Fruit fly (Drosophila melanogaster) whole organism, prepupa: ENCODE measurements around the gene Cep97.

Experiments
- CG10631 ChIP-seq: fragments of 200-800 bp; sonication (Bioruptor generic); optimal IDR thresholded peaks from 2 replicates; lab custom pipeline; 2016; ENCODE audit warnings: missing biosample characterization, missing genetic modification characterization
- CG10669 ChIP-seq: fragments of 200-800 bp; sonication (Bioruptor generic); optimal IDR thresholded peaks from 3 replicates; lab custom pipeline; 2018; ENCODE audit warnings: missing biosample characterization, mild to moderate bottlenecking, missing genetic modification characterization, moderate library complexity
- CG11762 ChIP-seq: fragments of 200-800 bp; sonication (Bioruptor generic); optimal IDR thresholded peaks from 3 replicates; lab custom pipeline; 2016; ENCODE audit warnings: missing biosample characterization, missing genetic modification characterization; ENCODE audit not compliant: insufficient read depth
- CG11902 ChIP-seq: fragments of 200-800 bp; sonication (Bioruptor generic); optimal IDR thresholded peaks from 3 replicates; lab custom pipeline; 2016; ENCODE audit warnings: missing biosample characterization, missing genetic modification characterization
- CG15336 ChIP-seq: fragments of 200-800 bp; sonication (Bioruptor generic); IDR thresholded peaks from 2 replicates; pipeline ENCODE4 v1.3.6; 2022; ENCODE audit warnings: missing biosample characterization, missing genetic modification characterization
- CG1621 ChIP-seq: fragments of 200-800 bp; sonication (Bioruptor generic); optimal IDR thresholded peaks from 3 replicates; lab custom pipeline; 2018; ENCODE audit warnings: missing biosample characterization, mild to moderate bottlenecking, missing genetic modification characterization
- CG16779 ChIP-seq: fragments of 200-800 bp; sonication (Bioruptor generic); optimal IDR thresholded peaks from 3 replicates; lab custom pipeline; 2017; ENCODE audit warnings: missing biosample characterization, mild to moderate bottlenecking, missing genetic modification characterization
- CG31627 ChIP-seq: fragments of 200-800 bp; sonication (Bioruptor generic); optimal IDR thresholded peaks from 3 replicates; lab custom pipeline; 2016; ENCODE audit warnings: missing biosample characterization, missing genetic modification characterization
- CG32006 ChIP-seq: fragments of 200-800 bp; sonication (Bioruptor generic); optimal IDR thresholded peaks from 3 replicates; lab custom pipeline; 2017; ENCODE audit warnings: missing biosample characterization, mild to moderate bottlenecking, missing genetic modification characterization
- CG34406 ChIP-seq: fragments of 200-800 bp; sonication (Bioruptor generic); optimal IDR thresholded peaks from 3 replicates; lab custom pipeline; 2016; ENCODE audit warnings: missing biosample characterization, missing genetic modification characterization
- CG3919 ChIP-seq: fragments of 200-800 bp; sonication (Bioruptor generic); optimal IDR thresholded peaks from 3 replicates; lab custom pipeline; 2016; ENCODE audit warnings: missing biosample characterization, missing genetic modification characterization
- CG4318 ChIP-seq: fragments of 200-800 bp; sonication (Bioruptor generic); optimal IDR thresholded peaks from 3 replicates; lab custom pipeline; 2017; ENCODE audit warnings: missing biosample characterization, mild to moderate bottlenecking, missing genetic modification characterization
- CG6276 ChIP-seq: fragments of 200-800 bp; sonication (Bioruptor generic); optimal IDR thresholded peaks from 2 replicates; lab custom pipeline; 2017; ENCODE audit warnings: missing biosample characterization, mild to moderate bottlenecking, missing genetic modification characterization
- CG6854 ChIP-seq: fragments of 200-800 bp; sonication (Bioruptor generic); optimal IDR thresholded peaks from 2 replicates; lab custom pipeline; 2017; ENCODE audit warnings: missing biosample characterization, mild to moderate bottlenecking, missing genetic modification characterization
- CG7368 ChIP-seq: fragments of 200-800 bp; sonication (Bioruptor generic); optimal IDR thresholded peaks from 3 replicates; lab custom pipeline; 2016; ENCODE audit warnings: missing biosample characterization, missing genetic modification characterization
- CG8119 ChIP-seq: fragments of 200-800 bp; sonication (Bioruptor generic); IDR thresholded peaks from 3 replicates; pipeline ENCODE4 v1.3.6; 2022; ENCODE audit warnings: missing biosample characterization, missing genetic modification characterization
- CG9139 ChIP-seq: fragments of 200-800 bp; sonication (Bioruptor generic); optimal IDR thresholded peaks from 3 replicates; lab custom pipeline; 2017; ENCODE audit warnings: missing biosample characterization, mild to moderate bottlenecking, missing genetic modification characterization
- Eip75B ChIP-seq: fragments of 200-800 bp; sonication (Bioruptor generic); optimal IDR thresholded peaks from 3 replicates; lab custom pipeline; 2016; ENCODE audit warnings: missing biosample characterization, missing genetic modification characterization
- Eip78C ChIP-seq: fragments of 200-800 bp; sonication (Bioruptor generic); peaks from one replicate; lab custom pipeline; 2016; ENCODE audit warnings: missing biosample characterization, missing genetic modification characterization
- Ets21C ChIP-seq: fragments of 200-800 bp; sonication (Bioruptor generic); optimal IDR thresholded peaks from 3 replicates; lab custom pipeline; 2016; ENCODE audit warnings: missing biosample characterization, missing genetic modification characterization
- Ets96B ChIP-seq: fragments of 200-800 bp; optimal IDR thresholded peaks from 2 replicates; lab custom pipeline; 2019; ENCODE audit warnings: missing biosample characterization, mild to moderate bottlenecking, missing genetic modification characterization, moderate library complexity
- Gug ChIP-seq: fragments of 200-800 bp; sonication (Bioruptor generic); IDR thresholded peaks from 2 replicates; pipeline ENCODE4 v1.3.6; 2022; ENCODE audit warnings: missing biosample characterization, missing genetic modification characterization
- Hr38 ChIP-seq: sonication (Bioruptor generic); optimal IDR thresholded peaks from 2 replicates; lab custom pipeline; 2016; ENCODE audit warnings: missing biosample characterization, missing genetic modification characterization
- Hr39 ChIP-seq: fragments of 200-800 bp; sonication (Bioruptor generic); optimal IDR thresholded peaks from 2 replicates; lab custom pipeline; 2016; ENCODE audit warnings: missing biosample characterization, missing genetic modification characterization
- Hr4 ChIP-seq: fragments of 200-800 bp; sonication (Bioruptor generic); optimal IDR thresholded peaks from 3 replicates; lab custom pipeline; 2016; ENCODE audit warnings: missing biosample characterization, missing genetic modification characterization
- Met ChIP-seq: fragments of 200-800 bp; sonication (Bioruptor generic); optimal IDR thresholded peaks from 3 replicates; lab custom pipeline; 2016; ENCODE audit warnings: missing biosample characterization, missing genetic modification characterization
- OdsH ChIP-seq: fragments of 200-800 bp; sonication (Bioruptor generic); optimal IDR thresholded peaks from 3 replicates; lab custom pipeline; 2016; ENCODE audit warnings: missing biosample characterization, missing genetic modification characterization
- Sox102F ChIP-seq: fragments of 200-800 bp; sonication (Bioruptor generic); optimal IDR thresholded peaks from 2 replicates; lab custom pipeline; 2016; ENCODE audit warnings: missing biosample characterization, mild to moderate bottlenecking, missing genetic modification characterization
- Sox14 ChIP-seq: fragments of 200-800 bp; sonication (Bioruptor generic); optimal IDR thresholded peaks from 3 replicates; lab custom pipeline; 2016; ENCODE audit warnings: missing biosample characterization, missing genetic modification characterization
- achi ChIP-seq: fragments of 200-800 bp; sonication (Bioruptor generic); optimal IDR thresholded peaks from 3 replicates; lab custom pipeline; 2016; ENCODE audit warnings: missing biosample characterization, missing genetic modification characterization
- cyc ChIP-seq: fragments of 200-800 bp; sonication (Bioruptor generic); optimal IDR thresholded peaks from 3 replicates; lab custom pipeline; 2016; ENCODE audit warnings: missing biosample characterization, missing genetic modification characterization
- dac ChIP-seq: fragments of 200-800 bp; sonication (Bioruptor generic); optimal IDR thresholded peaks from 2 replicates; lab custom pipeline; 2017; ENCODE audit warnings: missing biosample characterization, mild to moderate bottlenecking, missing genetic modification characterization
- dsx ChIP-seq: fragments of 200-800 bp; optimal IDR thresholded peaks from 3 replicates; lab custom pipeline; 2019; ENCODE audit warnings: missing biosample characterization, mild to moderate bottlenecking, missing genetic modification characterization, moderate library complexity; ENCODE audit not compliant: poor library complexity, severe bottlenecking
- eg ChIP-seq: fragments of 200-800 bp; sonication (Bioruptor generic); IDR thresholded peaks from 3 replicates; pipeline ENCODE4 v1.3.6; 2022; ENCODE audit warnings: missing biosample characterization, missing genetic modification characterization
- esn ChIP-seq: fragments of 200-800 bp; sonication (Bioruptor generic); optimal IDR thresholded peaks from 2 replicates; lab custom pipeline; 2016; ENCODE audit warnings: missing biosample characterization, mild to moderate bottlenecking, missing genetic modification characterization, moderate library complexity
- fd59A ChIP-seq: fragments of 200-800 bp; sonication (Bioruptor generic); optimal IDR thresholded peaks from 2 replicates; lab custom pipeline; 2017; ENCODE audit warnings: missing biosample characterization, mild to moderate bottlenecking, missing genetic modification characterization, missing genetic modification reagents
- fd85E ChIP-seq: fragments of 200-800 bp; sonication (Bioruptor generic); optimal IDR thresholded peaks from 3 replicates; lab custom pipeline; 2016; ENCODE audit warnings: missing biosample characterization, missing genetic modification characterization
- fkh ChIP-seq: fragments of 200-800 bp; sonication (Bioruptor generic); optimal IDR thresholded peaks from 3 replicates; lab custom pipeline; 2017; ENCODE audit warnings: missing biosample characterization, mild to moderate bottlenecking, missing genetic modification characterization, moderate library complexity
- lz ChIP-seq: fragments of 200-800 bp; sonication (Bioruptor generic); optimal IDR thresholded peaks from 3 replicates; lab custom pipeline; 2016; ENCODE audit warnings: missing biosample characterization, missing genetic modification characterization
- pdm3 ChIP-seq: fragments of 200-800 bp; sonication (Bioruptor generic); optimal IDR thresholded peaks from 3 replicates; lab custom pipeline; 2016; ENCODE audit warnings: missing biosample characterization, missing genetic modification characterization
- spab ChIP-seq: fragments of 200-800 bp; sonication (Bioruptor generic); optimal IDR thresholded peaks from 2 replicates; lab custom pipeline; 2017; ENCODE audit warnings: missing biosample characterization, mild to moderate bottlenecking, missing genetic modification characterization, missing genetic modification reagents
- topi ChIP-seq: fragments of 200-800 bp; sonication (Bioruptor generic); optimal IDR thresholded peaks from 3 replicates; lab custom pipeline; 2016; ENCODE audit warnings: missing biosample characterization, missing genetic modification characterization
- vri ChIP-seq: fragments of 200-800 bp; sonication (Bioruptor generic); optimal IDR thresholded peaks from 3 replicates; lab custom pipeline; 2016; ENCODE audit warnings: missing biosample characterization, mild to moderate bottlenecking, missing genetic modification characterization

Cep97 gene

DNA sequence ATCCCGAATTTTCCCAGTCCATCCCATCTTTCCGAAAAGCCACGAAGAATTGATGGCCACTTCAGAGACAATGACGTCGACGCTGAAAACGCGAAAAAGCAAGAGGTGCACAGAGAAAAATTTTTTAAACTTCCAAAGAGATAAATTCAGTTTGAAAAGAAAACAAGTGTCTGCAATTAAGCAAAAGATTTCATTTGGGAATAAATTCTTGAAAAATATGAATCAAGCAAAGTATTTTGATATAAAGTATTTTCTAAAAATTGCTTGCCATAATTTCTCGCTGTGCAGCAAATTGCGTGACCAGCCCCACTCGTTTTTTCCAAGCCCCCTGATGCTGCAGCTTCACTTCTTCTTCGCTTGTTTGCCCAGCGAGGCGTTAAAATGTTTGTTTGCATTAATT lies 14.7 kb downstream of the Cep97 start (continued):
- TF ChIP-seq Ets21C (GFP tag; lab: Kevin White, UChicago) (peak; percentile 58), topi (GFP tag; lab: Kevin White, UChicago) (peak; percentile 70), dac (GFP tag; lab: Kevin White, UChicago) (peak; percentile 78), CG11902 (GFP tag; lab: Kevin White, UChicago) (peak; percentile 28), cyc (peak; percentile 61), CG6854 (GFP tag; lab: Kevin White, UChicago) (no peak), Met (GFP tag; lab: Kevin White, UChicago) (peak; percentile 64), CG1621 (tag; lab: Kevin White, UChicago) (peak; percentile 31), esn (peak; percentile 78), vri (GFP tag; lab: Kevin White, UChicago) (peak; percentile 40), pdm3 (peak; percentile 74), Sox14 (GFP tag; lab: Kevin White, UChicago) (peak; percentile 75)

DNA sequence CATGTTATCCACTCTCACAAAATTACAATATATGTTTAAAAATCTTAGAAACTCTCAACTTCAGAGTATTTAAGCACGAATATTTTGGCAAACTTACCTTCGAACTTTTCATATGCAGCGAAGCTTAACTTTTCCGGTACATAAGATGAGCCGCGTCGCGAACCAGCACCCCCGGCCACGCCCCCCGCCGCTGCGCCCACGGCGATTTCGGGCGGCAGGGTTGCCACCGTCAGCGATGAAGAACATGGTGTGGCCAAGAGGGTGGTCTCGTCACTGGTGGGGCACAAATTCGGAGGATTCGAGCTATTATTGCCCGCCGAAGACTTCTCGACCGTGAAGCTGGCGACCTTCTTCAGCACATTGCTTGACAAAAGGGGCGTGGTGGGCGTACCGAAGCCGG lies 16.4 kb downstream of the Cep97 start:
- TF ChIP-seq fd85E (GFP tag; lab: Kevin White, UChicago) (no peak), spab (GFP tag; lab: Kevin White, UChicago) (no peak), dsx (GFP tag; lab: Kevin White, UChicago) (no peak), CG8119 (GFP tag; lab: Robert Waterston, UW) (no peak), Ets96B (tag; lab: Kevin White, UChicago) (no peak), CG10631 (no peak), lz (GFP tag; lab: Kevin White, UChicago) (no peak), CG6854 (GFP tag; lab: Kevin White, UChicago) (no peak), Sox14 (GFP tag; lab: Kevin White, UChicago) (no peak)

DNA sequence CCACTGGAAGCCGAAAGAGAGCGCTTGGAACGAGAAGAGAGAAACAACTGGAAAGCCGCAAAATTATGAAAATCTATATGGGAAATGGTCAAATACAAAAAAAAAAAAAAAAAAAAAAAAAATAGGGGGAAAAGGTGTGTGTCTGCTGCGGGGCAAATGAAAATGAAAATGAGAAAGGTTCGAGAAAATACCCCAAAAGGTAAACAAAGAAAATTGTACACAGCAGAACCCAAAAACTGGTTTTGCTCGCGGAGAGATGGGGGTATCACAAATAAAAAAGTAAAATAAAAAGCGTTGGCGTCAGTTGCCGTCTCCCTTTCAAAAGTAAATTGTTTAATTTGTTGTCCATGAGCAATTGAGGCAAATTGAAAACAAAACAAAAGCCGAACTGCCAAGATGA lies 20.7 kb downstream of the Cep97 start:
- peak; percentile 49; the same call in 1 of the 3 replicates for TF ChIP-seq eg (GFP tag; lab: Robert Waterston, UW)
- no peak for TF ChIP-seq CG34406 (GFP tag; lab: Kevin White, UChicago)
- TF ChIP-seq fkh (GFP tag; lab: Kevin White, UChicago) = peak; percentile 61
- no peak for TF ChIP-seq CG9139 (GFP tag; lab: Kevin White, UChicago)
- no peak for TF ChIP-seq CG4318 (GFP tag; lab: Kevin White, UChicago)
- TF ChIP-seq CG8119 (GFP tag; lab: Robert Waterston, UW) = peak; percentile 48; the same call in 1 of the 3 replicates
- peak; percentile 19 for TF ChIP-seq Eip78C (GFP tag; lab: Kevin White, UChicago)
- TF ChIP-seq Sox102F = no peak
- TF ChIP-seq, all 60 proteins: peak for 4

DNA sequence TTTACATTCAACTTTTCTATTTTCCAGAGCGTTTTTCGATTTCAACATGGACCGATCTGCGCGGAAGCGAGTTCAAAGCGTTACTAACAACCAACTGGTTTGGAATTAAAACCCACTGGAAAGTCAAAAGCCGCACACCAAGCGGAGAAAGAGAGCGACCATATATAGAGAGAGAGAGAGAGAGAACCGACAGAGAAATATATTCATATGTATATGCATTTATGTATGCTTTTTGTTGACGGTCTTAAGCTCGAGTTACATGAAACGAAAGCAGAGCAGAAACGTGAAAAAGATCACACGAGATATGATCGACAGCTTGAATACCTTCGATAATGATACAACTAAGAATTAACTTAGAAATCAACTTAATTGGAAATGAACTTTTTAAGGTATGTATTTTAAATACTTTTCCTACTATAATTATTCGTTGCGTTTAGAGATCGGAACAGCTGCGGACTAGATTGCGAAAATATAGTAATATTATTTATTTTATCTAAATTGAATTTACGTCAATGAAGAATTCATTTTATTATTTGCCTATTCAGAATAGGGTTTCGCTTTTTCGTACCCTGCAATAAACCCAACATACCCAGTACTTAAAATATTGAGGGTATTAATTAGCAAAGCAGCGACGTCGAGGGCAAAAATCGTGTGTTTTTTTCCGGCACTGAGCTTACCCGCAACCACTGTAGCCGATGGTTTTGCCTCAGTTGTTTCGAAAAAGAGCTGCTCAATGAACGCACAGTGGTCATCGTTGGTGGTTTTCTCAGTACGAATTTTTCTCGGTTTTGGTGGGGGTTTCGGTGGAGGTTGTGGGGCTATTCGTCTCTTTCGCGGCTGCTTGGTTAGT lies 21.5 kb downstream of the Cep97 start:
- TF ChIP-seq Hr4 (GFP tag; lab: Kevin White, UChicago) = peak; percentile 72
- TF ChIP-seq CG16779 (tag; lab: Kevin White, UChicago) = no peak
- peak; percentile 81 for TF ChIP-seq fd59A (GFP tag; lab: Kevin White, UChicago)
- TF ChIP-seq Eip75B (GFP tag; lab: Kevin White, UChicago) = peak; percentile 24
- TF ChIP-seq esn = peak; percentile 89
- peak; percentile 77 for TF ChIP-seq CG10631
- peak; percentile 58 for TF ChIP-seq CG31627 (GFP tag; lab: Kevin White, UChicago)
- peak; percentile 51 for TF ChIP-seq CG10669 (GFP tag; lab: Kevin White, UChicago)
- TF ChIP-seq Ets96B (tag; lab: Kevin White, UChicago) = peak; percentile 70
- peak; percentile 7 for TF ChIP-seq CG7368 (GFP tag; lab: Kevin White, UChicago)
- peak; percentile 81 for TF ChIP-seq CG3919 (GFP tag; lab: Kevin White, UChicago)
- 0 out of 2 replicates have a peak, but pooled peaks have one; percentile 18 for TF ChIP-seq Gug (GFP tag; lab: Robert Waterston, UW)
- TF ChIP-seq dsx (GFP tag; lab: Kevin White, UChicago) = peak; percentile 54
- TF ChIP-seq Hr39 = peak; percentile 69
- TF ChIP-seq OdsH (GFP tag; lab: Kevin White, UChicago) = peak; percentile 90
- TF ChIP-seq CG15336 (GFP tag; lab: Robert Waterston, UW) = peak; percentile 51
- TF ChIP-seq CG6276 (GFP tag; lab: Kevin White, UChicago) = peak; percentile 71
- peak; percentile 43; the same call in 1 of the 3 replicates for TF ChIP-seq eg (GFP tag; lab: Robert Waterston, UW)
- TF ChIP-seq CG8119 (GFP tag; lab: Robert Waterston, UW) = peak; percentile 74; the same call in 2 of the 3 replicates
- peak; percentile 59 for TF ChIP-seq cyc
- peak; percentile 55 for TF ChIP-seq CG1621 (tag; lab: Kevin White, UChicago)
- peak; percentile 30 for TF ChIP-seq CG11762
- TF ChIP-seq Hr38 = no peak
- peak; percentile 75 for TF ChIP-seq achi (GFP tag; lab: Kevin White, UChicago)
- peak; percentile 93 for TF ChIP-seq CG32006 (GFP tag; lab: Kevin White, UChicago)
